Worm (Caenorhabditis elegans) whole organism, late embryonic: ENCODE data around the gene C44F1.1.
A peak's percentile ranks its signal among the peaks of the same experiment; 100 is the strongest.

ENCODE experiments used
- C08G9.2 ChIP-seq: sonication (generic microtip); optimal IDR thresholded peaks from 2 replicates; lab custom pipeline; 2016; ENCODE audit warnings: mild to moderate bottlenecking, missing genetic modification characterization, moderate library complexity, missing compliant biosample characterization
- F13H6.1 ChIP-seq: sonication (generic microtip); optimal IDR thresholded peaks from 2 replicates; lab custom pipeline; 2016; ENCODE audit warnings: missing genetic modification characterization, missing compliant biosample characterization
- K09A11.1 ChIP-seq: sonication (generic microtip); optimal IDR thresholded peaks from 2 replicates; lab custom pipeline; 2017; ENCODE audit warnings: antibody characterized with exemption, mild to moderate bottlenecking, missing genetic modification characterization, missing compliant biosample characterization; ENCODE audit not compliant: insufficient read depth
- Y22D7AL.16 ChIP-seq: sonication (generic microtip); optimal IDR thresholded peaks from 2 replicates; lab custom pipeline; 2016; ENCODE audit warnings: missing genetic modification characterization, missing compliant biosample characterization
- ahr-1 ChIP-seq: sonication (generic microtip); optimal IDR thresholded peaks from 2 replicates; lab custom pipeline; 2016; ENCODE audit warnings: missing genetic modification characterization, missing compliant biosample characterization
- ama-1 ChIP-seq: fragments of 150-350 bp; optimal IDR thresholded peaks from 2 replicates; lab custom pipeline; 2014
- ceh-14 ChIP-seq: sonication (generic microtip); optimal IDR thresholded peaks from 2 replicates; lab custom pipeline; 2016; ENCODE audit warnings: missing genotype, missing genetic modification characterization, missing compliant biosample characterization
- ceh-19 ChIP-seq: fragments of 200-800 bp; sonication (Bioruptor generic); optimal IDR thresholded peaks from 2 replicates; lab custom pipeline; 2018; ENCODE audit warnings: mild to moderate bottlenecking, missing genetic modification characterization, missing compliant biosample characterization
- ceh-2 ChIP-seq: sonication (generic microtip); optimal IDR thresholded peaks from 2 replicates; lab custom pipeline; 2016; ENCODE audit warnings: missing genotype, missing genetic modification characterization, missing compliant biosample characterization
- ceh-22 ChIP-seq: sonication (generic microtip); optimal IDR thresholded peaks from 2 replicates; lab custom pipeline; 2017; ENCODE audit warnings: missing biosample characterization, missing genetic modification characterization
- ceh-24 ChIP-seq: sonication (generic microtip); optimal IDR thresholded peaks from 2 replicates; lab custom pipeline; 2016; ENCODE audit warnings: mild to moderate bottlenecking, missing genetic modification characterization, missing compliant biosample characterization
- ceh-30 ChIP-seq: fragments of 150-350 bp; optimal IDR thresholded peaks from 2 replicates; lab custom pipeline; 2014; ENCODE audit warnings: missing biosample characterization, missing genetic modification characterization
- ceh-31 ChIP-seq: sonication (generic microtip); optimal IDR thresholded peaks from 2 replicates; lab custom pipeline; 2016; ENCODE audit warnings: missing genetic modification characterization, missing compliant biosample characterization
- che-1 ChIP-seq: sonication (generic microtip); optimal IDR thresholded peaks from 2 replicates; lab custom pipeline; 2016; ENCODE audit warnings: mild to moderate bottlenecking, missing genetic modification characterization, missing compliant biosample characterization
- dmd-4 ChIP-seq: sonication (generic microtip); optimal IDR thresholded peaks from 2 replicates; lab custom pipeline; 2016; ENCODE audit warnings: borderline replicate concordance, missing genetic modification characterization, missing compliant biosample characterization
- elt-2 ChIP-seq: sonication (generic microtip); optimal IDR thresholded peaks from 2 replicates; lab custom pipeline; 2016; ENCODE audit warnings: missing genetic modification reagents, missing genetic modification characterization, missing compliant biosample characterization
- ets-4 ChIP-seq: sonication (generic microtip); optimal IDR thresholded peaks from 2 replicates; lab custom pipeline; 2016; ENCODE audit warnings: missing genetic modification characterization, missing compliant biosample characterization
- eyg-1 ChIP-seq: sonication (generic microtip); optimal IDR thresholded peaks from 2 replicates; lab custom pipeline; 2016; ENCODE audit warnings: missing genotype, missing genetic modification characterization, missing compliant biosample characterization
- gmeb-2 ChIP-seq: sonication (generic microtip); optimal IDR thresholded peaks from 2 replicates; lab custom pipeline; 2016; ENCODE audit warnings: missing genetic modification characterization, inconsistent platforms, missing compliant biosample characterization
- hlh-13 ChIP-seq: fragments of 200-800 bp; sonication (Bioruptor generic); optimal IDR thresholded peaks from 2 replicates; lab custom pipeline; 2018; ENCODE audit warnings: mild to moderate bottlenecking, missing genetic modification characterization, missing compliant biosample characterization
- hlh-8 ChIP-seq: sonication (generic microtip); optimal IDR thresholded peaks from 2 replicates; lab custom pipeline; 2016; ENCODE audit warnings: missing genotype, missing genetic modification characterization, missing compliant biosample characterization
- lim-6 ChIP-seq: sonication (generic microtip); optimal IDR thresholded peaks from 2 replicates; lab custom pipeline; 2016; ENCODE audit warnings: missing genetic modification characterization, missing compliant biosample characterization
- lin-11 ChIP-seq: fragments of 200-800 bp; sonication (Bioruptor generic); optimal IDR thresholded peaks from 2 replicates; lab custom pipeline; 2018; ENCODE audit warnings: mild to moderate bottlenecking, missing genetic modification characterization, missing compliant biosample characterization
- mec-3 ChIP-seq: sonication (generic microtip); optimal IDR thresholded peaks from 2 replicates; lab custom pipeline; 2016; ENCODE audit warnings: borderline replicate concordance, missing genetic modification characterization, missing compliant biosample characterization
- nhr-11 ChIP-seq: fragments of 150-350 bp; optimal IDR thresholded peaks from 2 replicates; lab custom pipeline; 2014; ENCODE audit warnings: missing biosample characterization, missing genetic modification characterization
- nhr-232 ChIP-seq: sonication (generic microtip); optimal IDR thresholded peaks from 2 replicates; lab custom pipeline; 2016; ENCODE audit warnings: missing genetic modification characterization, missing compliant biosample characterization
- npax-4 ChIP-seq: sonication (generic microtip); optimal IDR thresholded peaks from 2 replicates; lab custom pipeline; 2016; ENCODE audit warnings: missing genetic modification characterization, missing compliant biosample characterization
- pag-3 ChIP-seq: sonication (generic microtip); optimal IDR thresholded peaks from 2 replicates; lab custom pipeline; 2016; ENCODE audit warnings: missing compliant biosample characterization, missing genetic modification characterization, borderline replicate concordance
- pax-1 ChIP-seq: fragments of 150-350 bp; optimal IDR thresholded peaks from 2 replicates; lab custom pipeline; 2014; ENCODE audit warnings: missing biosample characterization, missing genetic modification characterization
- pha-2 ChIP-seq: sonication (generic microtip); optimal IDR thresholded peaks from 2 replicates; lab custom pipeline; 2017; ENCODE audit warnings: mild to moderate bottlenecking, missing genetic modification characterization, missing compliant biosample characterization
- pha-4 ChIP-seq: fragments of 150-350 bp; optimal IDR thresholded peaks from 2 replicates; lab custom pipeline; 2018; ENCODE audit warnings: missing biosample characterization, missing genetic modification reagents, missing genetic modification characterization
- pqm-1 ChIP-seq: sonication (generic microtip); optimal IDR thresholded peaks from 2 replicates; lab custom pipeline; 2016; ENCODE audit warnings: missing genetic modification characterization, missing compliant biosample characterization
- pros-1 ChIP-seq: fragments of 150-350 bp; optimal IDR thresholded peaks from 2 replicates; lab custom pipeline; 2014; ENCODE audit warnings: missing biosample characterization, missing genetic modification reagents, missing genetic modification characterization
- ref-2 ChIP-seq: sonication (generic microtip); optimal IDR thresholded peaks from 2 replicates; lab custom pipeline; 2016; ENCODE audit warnings: missing genetic modification characterization, missing compliant biosample characterization
- sox-2 ChIP-seq: fragments of 200-800 bp; sonication (Bioruptor generic); IDR thresholded peaks from 2 replicates; pipeline ENCODE4 v1.3.6; 2022; ENCODE audit warnings: missing genetic modification reagents, missing genetic modification characterization, missing compliant biosample characterization
- sox-4 ChIP-seq: sonication (generic microtip); optimal IDR thresholded peaks from 2 replicates; lab custom pipeline; 2017; ENCODE audit warnings: mild to moderate bottlenecking, missing genetic modification characterization, inconsistent platforms, missing compliant biosample characterization
- tbx-7 ChIP-seq: sonication (generic microtip); optimal IDR thresholded peaks from 2 replicates; lab custom pipeline; 2016; ENCODE audit warnings: missing genotype, missing genetic modification characterization, missing compliant biosample characterization
- ttx-3 ChIP-seq: sonication (generic microtip); optimal IDR thresholded peaks from 2 replicates; lab custom pipeline; 2016; ENCODE audit warnings: missing genetic modification reagents, missing genetic modification characterization, missing compliant biosample characterization
- unc-3 ChIP-seq, 2 experiments: fragments of 200-800 bp in 1 of 2; sonication (Bioruptor generic) in 1 of 2; sonication (generic microtip) in 1 of 2; conservative IDR thresholded peaks in 1 of 2; optimal IDR thresholded peaks in 1 of 2; 2 replicates each; pipeline versions ENCODE4 v1.3.6 to Lab custom; 2016 to 2022; ENCODE audit warnings: missing compliant biosample characterization in 2 of 2, missing genetic modification characterization in 2 of 2, missing genetic modification reagents in 1 of 2
- unc-55 ChIP-seq: sonication (generic microtip); optimal IDR thresholded peaks from 2 replicates; lab custom pipeline; 2017; ENCODE audit warnings: missing biosample characterization, missing genetic modification reagents, missing genetic modification characterization
- zip-5 ChIP-seq: sonication (generic microtip); optimal IDR thresholded peaks from 2 replicates; lab custom pipeline; 2016; ENCODE audit warnings: missing genetic modification characterization, missing compliant biosample characterization
- ztf-16 ChIP-seq: sonication (generic microtip); optimal IDR thresholded peaks from 2 replicates; lab custom pipeline; 2017; ENCODE audit warnings: missing genetic modification characterization, missing compliant biosample characterization

The C44F1.1 gene

ce11 chrIII:3745138-3745537, 20.2 kb downstream of the C44F1.1 start, which contains the start of gene lin-48:
lin-48 (plus strand) TSS chrIII:3745438.
- TF ChIP-seq dmd-4 (no peak), ahr-1 (no peak), K09A11.1 (tag; lab: Kevin White, UChicago) (no peak), hlh-8 (tag; lab: Kevin White, UChicago) (no peak), lim-6 (tag; lab: Kevin White, UChicago) (no peak), zip-5 (tag; lab: Kevin White, UChicago) (no peak), eyg-1 (tag; lab: Kevin White, UChicago) (no peak), ref-2 (tag; lab: Kevin White, UChicago) (no peak), ceh-30 (tag; lab: Kevin White, UChicago) (no peak), C08G9.2 (tag; lab: Kevin White, UChicago) (no peak), npax-4 (no peak), ceh-19 (GFP tag; lab: Kevin White, UChicago) (no peak), unc-55 (GFP tag; lab: Kevin White, UChicago) (no peak), sox-4 (no peak), ttx-3 (tag; lab: Kevin White, UChicago) (no peak), ceh-14 (tag; lab: Kevin White, UChicago) (no peak), elt-2 (tag; lab: Kevin White, UChicago) (no peak), ceh-2 (tag; lab: Kevin White, UChicago) (no peak), pha-4 (tag; lab: Kevin White, UChicago) (no peak)

ce11 chrIII:3743367-3743766, 22.0 kb downstream of the C44F1.1 start:
- TF ChIP-seq elt-2 (tag; lab: Kevin White, UChicago) (peak; percentile 91), hlh-8 (tag; lab: Kevin White, UChicago) (no peak)

- TF ChIP-seq pha-2 (tag; lab: Kevin White, UChicago) (no peak), lim-6 (tag; lab: Kevin White, UChicago) (no peak), pax-1 (no peak), ceh-24 (tag; lab: Kevin White, UChicago) (no peak), gmeb-2 (tag; lab: Kevin White, UChicago) (no peak), mec-3 (no peak), ztf-16 (tag; lab: Kevin White, UChicago) (no peak), lin-11 (tag; lab: Kevin White, UChicago) (no peak), nhr-232 (tag; lab: Kevin White, UChicago) (no peak), pag-3 (tag; lab: Kevin White, UChicago) (no peak), Y22D7AL.16 (no peak), sox-4 (no peak)
These were observed 23.3 kb downstream of the C44F1.1 start for ce11 chrIII:3742090-3742489.

ce11 chrIII:3738331-3738730, 27.0 kb downstream of the C44F1.1 start:
- TF ChIP-seq tbx-7 (tag; lab: Kevin White, UChicago) (no peak), dmd-4 (no peak), ceh-31 (tag; lab: Kevin White, UChicago) (no peak), sox-2 (GFP tag; lab: Robert Waterston, UW) (no peak), ref-2 (tag; lab: Kevin White, UChicago) (no peak), lin-11 (tag; lab: Kevin White, UChicago) (no peak), pqm-1 (tag; lab: Kevin White, UChicago) (no peak), ets-4 (tag; lab: Kevin White, UChicago) (no peak)
- TF ChIP-seq, all 69 proteins: peak for 0

ce11 chrIII:3737742-3738141, 27.6 kb downstream of the C44F1.1 start:
- TF ChIP-seq ama-1 (lab: Kevin White, UChicago), result no peak
- no peak for TF ChIP-seq ttx-3 (tag; lab: Kevin White, UChicago)
- no peak for TF ChIP-seq F13H6.1
- TF ChIP-seq ceh-22 (tag; lab: Kevin White, UChicago), result no peak
- no peak for TF ChIP-seq pros-1 (tag; lab: Kevin White, UChicago)
- no peak for TF ChIP-seq nhr-11 (tag; lab: Kevin White, UChicago)
- TF ChIP-seq unc-3 (GFP tag; conservative IDR thresholded peaks at IDR 0.05; lab: Robert Waterston, UW), result no peak
- no peak for TF ChIP-seq unc-3 (tag; optimal IDR thresholded peaks at IDR 0.05; lab: Kevin White, UChicago)
- no peak for TF ChIP-seq hlh-13
- TF ChIP-seq ceh-24 (tag; lab: Kevin White, UChicago), result no peak
- TF ChIP-seq pax-1, result no peak
- TF ChIP-seq ceh-19 (GFP tag; lab: Kevin White, UChicago), result no peak
- TF ChIP-seq eyg-1 (tag; lab: Kevin White, UChicago), result no peak
- no peak for TF ChIP-seq che-1 (tag; lab: Kevin White, UChicago)
- TF ChIP-seq, all 69 proteins: peak for 0
